Worm (Caenorhabditis elegans) whole organism, L2 larva: Measurements from ENCODE around the gene F59A6.3.

ENCODE experiments used
- C34F6.9 ChIP-seq: fragments of 150-350 bp; optimal IDR thresholded peaks from 2 replicates; lab custom pipeline; 2014; ENCODE audit warnings: missing biosample characterization, missing genetic modification characterization
- F13H6.1 ChIP-seq: sonication (generic microtip); optimal IDR thresholded peaks from 2 replicates; lab custom pipeline; 2016; ENCODE audit warnings: missing genetic modification characterization, missing compliant biosample characterization
- R02D3.7 ChIP-seq: fragments of 150-350 bp; optimal IDR thresholded peaks from 2 replicates; lab custom pipeline; 2014; ENCODE audit warnings: missing biosample characterization, missing genetic modification characterization
- Y55F3AM.14 ChIP-seq: fragments of 200-800 bp; sonication (Bioruptor generic); optimal IDR thresholded peaks from 2 replicates; lab custom pipeline; 2018; ENCODE audit warnings: mild to moderate bottlenecking, missing genetic modification characterization, missing compliant biosample characterization
- ZK546.5 ChIP-seq: sonication (generic microtip); optimal IDR thresholded peaks from 2 replicates; lab custom pipeline; 2017; ENCODE audit warnings: missing biosample characterization, missing genetic modification characterization
- alr-1 ChIP-seq: fragments of 150-350 bp; optimal IDR thresholded peaks from 2 replicates; lab custom pipeline; 2014; ENCODE audit warnings: missing biosample characterization, missing genetic modification characterization
- aly-2 ChIP-seq: fragments of 150-350 bp; optimal IDR thresholded peaks from 2 replicates; lab custom pipeline; 2014; ENCODE audit warnings: missing biosample characterization, missing genetic modification characterization
- ama-1 ChIP-seq: fragments of 150-350 bp; optimal IDR thresholded peaks from 2 replicates; lab custom pipeline; 2018; ENCODE audit warnings: inconsistent platforms
- blmp-1 ChIP-seq: sonication (generic microtip); optimal IDR thresholded peaks from 2 replicates; lab custom pipeline; 2017; ENCODE audit warnings: missing genetic modification characterization, mild to moderate bottlenecking, missing compliant biosample characterization, antibody characterized with exemption, moderate library complexity; ENCODE audit not compliant: insufficient read depth
- ceh-16 ChIP-seq: fragments of 150-350 bp; optimal IDR thresholded peaks from 2 replicates; lab custom pipeline; 2014; ENCODE audit warnings: missing biosample characterization, missing genetic modification characterization
- ceh-82 ChIP-seq: fragments of 150-350 bp; optimal IDR thresholded peaks from 2 replicates; lab custom pipeline; 2014; ENCODE audit warnings: missing biosample characterization, missing genetic modification characterization
- crh-2 ChIP-seq: sonication (generic microtip); optimal IDR thresholded peaks from 2 replicates; lab custom pipeline; 2017; ENCODE audit warnings: missing biosample characterization, missing genetic modification characterization
- dmd-4 ChIP-seq: sonication (generic microtip); optimal IDR thresholded peaks from 2 replicates; lab custom pipeline; 2017; ENCODE audit warnings: missing biosample characterization, missing genetic modification characterization
- egl-27 ChIP-seq: sonication (generic microtip); optimal IDR thresholded peaks from 3 replicates; lab custom pipeline; 2017; ENCODE audit warnings: missing biosample characterization, missing genetic modification reagents, missing genetic modification characterization
- elt-1 ChIP-seq: fragments of 150-350 bp; optimal IDR thresholded peaks from 2 replicates; lab custom pipeline; 2014; ENCODE audit warnings: missing biosample characterization, missing genetic modification characterization
- elt-3 ChIP-seq: sonication (generic microtip); optimal IDR thresholded peaks from 2 replicates; lab custom pipeline; 2017; ENCODE audit warnings: missing biosample characterization, missing genetic modification characterization
- fos-1 ChIP-seq: fragments of 150-350 bp; optimal IDR thresholded peaks from 2 replicates; lab custom pipeline; 2014; ENCODE audit warnings: missing biosample characterization, missing genetic modification characterization
- gmeb-1 ChIP-seq: fragments of 150-350 bp; optimal IDR thresholded peaks from 2 replicates; lab custom pipeline; 2014; ENCODE audit warnings: missing biosample characterization, missing genetic modification characterization
- lin-11 ChIP-seq: fragments of 150-350 bp; sonication (generic microtip); optimal IDR thresholded peaks from 2 replicates; lab custom pipeline; 2014; ENCODE audit warnings: missing biosample characterization, missing genetic modification characterization, inconsistent platforms, mixed read lengths
- lin-13 ChIP-seq: fragments of 150-350 bp; optimal IDR thresholded peaks from 2 replicates; lab custom pipeline; 2014; ENCODE audit warnings: missing biosample characterization, missing genetic modification reagents, missing genetic modification characterization
- lin-39 ChIP-seq: fragments of 150-350 bp; optimal IDR thresholded peaks from 2 replicates; lab custom pipeline; 2014; ENCODE audit warnings: missing biosample characterization, missing genetic modification reagents, missing genetic modification characterization
- lsy-2 ChIP-seq, 2 experiments: fragments of 150-350 bp in 1 of 2; sonication (generic microtip) in 1 of 2; optimal IDR thresholded peaks; 2 replicates each; lab custom pipeline; 2014 to 2017; ENCODE audit warnings: missing biosample characterization in 2 of 2, missing genetic modification characterization in 2 of 2
- mdl-1 ChIP-seq, 2 experiments: fragments of 150-350 bp in 1 of 2; sonication (generic microtip) in 1 of 2; optimal IDR thresholded peaks; 2 replicates each; lab custom pipeline; 2017; ENCODE audit warnings: missing biosample characterization in 2 of 2, missing genetic modification characterization in 2 of 2
- nhr-10 ChIP-seq: sonication (generic microtip); optimal IDR thresholded peaks from 2 replicates; lab custom pipeline; 2017; ENCODE audit warnings: missing biosample characterization, missing genetic modification characterization
- nhr-11 ChIP-seq: fragments of 150-350 bp; optimal IDR thresholded peaks from 2 replicates; lab custom pipeline; 2014; ENCODE audit warnings: missing biosample characterization, missing genetic modification characterization
- nhr-129 ChIP-seq: fragments of 150-350 bp; optimal IDR thresholded peaks from 2 replicates; lab custom pipeline; 2014; ENCODE audit warnings: missing biosample characterization, missing genetic modification characterization
- nhr-21 ChIP-seq: fragments of 150-350 bp; optimal IDR thresholded peaks from 2 replicates; lab custom pipeline; 2014; ENCODE audit warnings: missing biosample characterization, missing genetic modification characterization
- nhr-23 ChIP-seq: fragments of 150-350 bp; optimal IDR thresholded peaks from 2 replicates; lab custom pipeline; 2014; ENCODE audit warnings: missing biosample characterization, missing genetic modification reagents, missing genetic modification characterization
- nhr-25 ChIP-seq: fragments of 150-350 bp; sonication (generic microtip); optimal IDR thresholded peaks from 3 replicates; lab custom pipeline; 2014; ENCODE audit warnings: missing biosample characterization, missing genetic modification characterization
- nhr-6 ChIP-seq: fragments of 150-350 bp; optimal IDR thresholded peaks from 2 replicates; lab custom pipeline; 2014; ENCODE audit warnings: missing biosample characterization, missing genetic modification characterization
- nhr-77 ChIP-seq: fragments of 150-350 bp; optimal IDR thresholded peaks from 2 replicates; lab custom pipeline; 2014; ENCODE audit warnings: missing biosample characterization, missing genetic modification characterization
- peb-1 ChIP-seq: fragments of 150-350 bp; optimal IDR thresholded peaks from 2 replicates; lab custom pipeline; 2014; ENCODE audit warnings: missing biosample characterization, missing genetic modification characterization
- sem-4 ChIP-seq: fragments of 150-350 bp; optimal IDR thresholded peaks from 2 replicates; lab custom pipeline; 2014; ENCODE audit warnings: missing biosample characterization, missing genetic modification reagents, missing genetic modification characterization
- skn-1 ChIP-seq: sonication (generic microtip); optimal IDR thresholded peaks from 2 replicates; lab custom pipeline; 2017; ENCODE audit warnings: missing biosample characterization, missing genetic modification characterization
- sma-3 ChIP-seq: sonication (generic microtip); optimal IDR thresholded peaks from 2 replicates; lab custom pipeline; 2016; ENCODE audit warnings: missing genetic modification reagents, missing genetic modification characterization, missing compliant biosample characterization
- sma-9 ChIP-seq, 2 experiments: fragments of 150-350 bp in 1 of 2; sonication (generic microtip) in 1 of 2; optimal IDR thresholded peaks; 2 replicates each; lab custom pipeline; 2014 to 2016; ENCODE audit warnings: missing genetic modification characterization in 2 of 2, mild to moderate bottlenecking in 1 of 2, missing biosample characterization in 1 of 2, missing compliant biosample characterization in 1 of 2, missing genetic modification reagents in 1 of 2, moderate library complexity in 1 of 2
- snpc-4 ChIP-seq: fragments of 150-350 bp; optimal IDR thresholded peaks from 2 replicates; lab custom pipeline; 2014; ENCODE audit warnings: missing biosample characterization, missing genetic modification characterization
- unc-39 ChIP-seq: fragments of 150-350 bp; optimal IDR thresholded peaks from 2 replicates; lab custom pipeline; 2014; ENCODE audit warnings: missing biosample characterization, missing genetic modification characterization
- unc-55 ChIP-seq: fragments of 150-350 bp; sonication (generic microtip); optimal IDR thresholded peaks from 3 replicates; lab custom pipeline; 2014; ENCODE audit warnings: missing biosample characterization, missing genetic modification reagents, missing genetic modification characterization
- unc-62 ChIP-seq: fragments of 150-350 bp; optimal IDR thresholded peaks from 2 replicates; lab custom pipeline; 2014; ENCODE audit warnings: missing biosample characterization, missing genetic modification reagents, missing genetic modification characterization
- ztf-1 ChIP-seq: fragments of 200-800 bp; sonication (Bioruptor generic); conservative IDR thresholded peaks from 2 replicates; pipeline ENCODE4 v1.3.6; 2022; ENCODE audit warnings: missing genetic modification characterization, missing compliant biosample characterization
- ztf-4 ChIP-seq: fragments of 150-350 bp; optimal IDR thresholded peaks from 2 replicates; lab custom pipeline; 2014; ENCODE audit warnings: missing biosample characterization, missing genetic modification characterization

Gene F59A6.3

DNA sequence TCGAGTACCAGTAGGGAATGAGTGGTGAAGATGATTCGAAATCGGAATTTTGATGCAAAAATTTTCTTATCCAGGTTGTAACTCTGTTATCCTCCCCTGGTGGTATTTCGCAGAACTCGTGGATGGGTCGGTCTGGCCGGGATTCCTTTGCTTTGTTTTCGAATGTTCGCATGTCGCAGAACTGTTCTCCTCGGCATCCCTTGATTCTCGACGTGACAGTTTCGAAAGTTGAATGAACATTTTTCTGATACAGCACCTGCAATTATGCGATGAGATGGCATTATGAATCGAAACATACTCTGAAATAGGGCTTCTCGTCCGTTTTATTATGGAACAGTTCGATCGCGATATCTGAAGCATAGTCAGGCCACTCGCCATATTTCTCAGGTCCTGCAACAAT, 48.1 kb downstream of the F59A6.3 start:
- TF ChIP-seq elt-1 (tag; lab: Kevin White, UChicago), result no peak
- no peak for TF ChIP-seq ztf-4 (tag; lab: Kevin White, UChicago)
- TF ChIP-seq fos-1 (tag; lab: Kevin White, UChicago), result no peak
- TF ChIP-seq skn-1 (tag; lab: Kevin White, UChicago), result no peak
- no peak for TF ChIP-seq R02D3.7 (tag; lab: Kevin White, UChicago)
- no peak for TF ChIP-seq unc-39 (tag; lab: Kevin White, UChicago)
- TF ChIP-seq nhr-77 (tag; lab: Kevin White, UChicago), result no peak
- no peak for TF ChIP-seq nhr-6 (tag; lab: Kevin White, UChicago)
- TF ChIP-seq lin-39 (tag; lab: Kevin White, UChicago), result no peak
- TF ChIP-seq nhr-23 (tag; lab: Kevin White, UChicago), result no peak

- TF ChIP-seq lin-11 (tag; lab: Kevin White, UChicago) (peak; percentile 44), unc-62 (no peak), C34F6.9 (peak; percentile 35), lsy-2 (tag; optimal IDR thresholded peaks at IDR 0.05; lab: Kevin White, UChicago) (peak; percentile 63 to 81), nhr-129 (tag; lab: Kevin White, UChicago) (peak; percentile 61), nhr-21 (tag; lab: Kevin White, UChicago) (peak; percentile 45), nhr-10 (tag; lab: Kevin White, UChicago) (no peak), mdl-1 (tag; optimal IDR thresholded peaks at IDR 0.05; lab: Kevin White, UChicago) (peak in 1 of 2 experiments; percentile 8), sma-3 (peak; percentile 73), nhr-77 (tag; lab: Kevin White, UChicago) (peak; percentile 24), ZK546.5 (tag; lab: Kevin White, UChicago) (no peak), dmd-4 (tag; lab: Kevin White, UChicago) (no peak), elt-3 (no peak), skn-1 (tag; lab: Kevin White, UChicago) (no peak), ama-1 (lab: Kevin White, UChicago) (no peak), sma-9 (GFP tag; optimal IDR thresholded peaks at IDR 0.05; lab: Kevin White, UChicago) (peak; percentile 66), sma-9 (tag; optimal IDR thresholded peaks at IDR 0.05; lab: Kevin White, UChicago) (no peak), Y55F3AM.14 (GFP tag; lab: Kevin White, UChicago) (no peak), nhr-6 (tag; lab: Kevin White, UChicago) (no peak), egl-27 (tag; lab: Kevin White, UChicago) (no peak), unc-55 (GFP tag; lab: Kevin White, UChicago) (no peak), fos-1 (tag; lab: Kevin White, UChicago) (peak; percentile 30), ztf-1 (GFP tag; lab: Robert Waterston, UW) (no peak), aly-2 (tag; lab: Kevin White, UChicago) (no peak), blmp-1 (tag; lab: Kevin White, UChicago) (no peak), ceh-16 (no peak), peb-1 (tag; lab: Kevin White, UChicago) (no peak), nhr-25 (tag; lab: Kevin White, UChicago) (peak; percentile 26), ceh-82 (tag; lab: Kevin White, UChicago) (no peak), lin-13 (GFP tag; lab: Kevin White, UChicago) (peak; percentile 31), ztf-4 (tag; lab: Kevin White, UChicago) (no peak), lin-39 (tag; lab: Kevin White, UChicago) (no peak), gmeb-1 (tag; lab: Kevin White, UChicago) (peak; percentile 62), nhr-11 (tag; lab: Kevin White, UChicago) (no peak), sem-4 (tag; lab: Kevin White, UChicago) (peak; percentile 47), crh-2 (tag; lab: Kevin White, UChicago) (peak; percentile 68), R02D3.7 (tag; lab: Kevin White, UChicago) (no peak), snpc-4 (tag; lab: Kevin White, UChicago) (peak; percentile 98), F13H6.1 (peak; percentile 71), alr-1 (tag; lab: Kevin White, UChicago) (no peak)
- TF ChIP-seq, all 48 proteins: peak for 17
These were observed 49.2 kb downstream of the F59A6.3 start for ce11 chrII:5057315-5057714.
